Worm (Caenorhabditis elegans): Measurements from ENCODE around the gene ZK938.11.

DNA sequence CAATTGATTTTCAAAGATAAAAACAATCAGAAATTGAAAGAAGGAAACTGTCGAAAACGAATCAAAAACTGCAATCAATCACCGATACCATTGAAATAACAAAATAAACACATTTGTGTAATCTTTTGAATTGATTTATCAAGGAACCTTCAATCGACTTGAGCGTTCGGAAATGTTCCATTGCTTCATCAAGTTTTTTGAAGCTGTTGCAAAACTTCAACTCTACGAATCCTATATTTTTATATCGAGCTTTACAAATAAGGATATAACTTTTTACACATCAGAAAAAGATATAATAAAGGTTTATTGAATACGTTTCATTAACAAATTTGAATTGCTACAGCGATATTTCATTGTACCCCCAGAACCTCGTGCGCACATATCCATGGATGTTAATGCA lies 32.7 kb upstream of the ZK938.11 start, which contains the start of gene chil-8:
- TF ChIP-seq unc-62 (GFP tag; optimal IDR thresholded peaks at IDR 0.05) (no peak), hlh-1 (tag; optimal IDR thresholded peaks at IDR 0.05) (no peak), nhr-12 (tag; optimal IDR thresholded peaks at IDR 0.05) (no peak), pha-4 (tag; optimal IDR thresholded peaks at IDR 0.05) (no peak), ztf-11 (tag; optimal IDR thresholded peaks at IDR 0.05) (no peak), snpc-4 (tag; optimal IDR thresholded peaks at IDR 0.05) (no peak)

All from whole organism, mixed stage, embryonic.